Fruit fly (Drosophila melanogaster): Measurements from ENCODE around the gene Nf-YA.

Gene Nf-YA

dm6 chr3L:9466595-9466994 is 24.5 kb upstream of the Nf-YA start:
- no peak for TF ChIP-seq insv (optimal IDR thresholded peaks at IDR 0.05)
- no peak for TF ChIP-seq ttk (optimal IDR thresholded peaks at IDR 0.05)
- no peak for TF ChIP-seq psq (optimal IDR thresholded peaks at IDR 0.05)
- TF ChIP-seq Sin3A (optimal IDR thresholded peaks at IDR 0.05): no peak
- TF ChIP-seq h (optimal IDR thresholded peaks at IDR 0.05): no peak
- no peak for TF ChIP-seq Myc (optimal IDR thresholded peaks at IDR 0.05)

- TF ChIP-seq Myc (optimal IDR thresholded peaks at IDR 0.05) (no peak), ttk (optimal IDR thresholded peaks at IDR 0.05) (no peak), h (optimal IDR thresholded peaks at IDR 0.05) (no peak), Sin3A (optimal IDR thresholded peaks at IDR 0.05) (no peak), insv (optimal IDR thresholded peaks at IDR 0.05) (no peak), psq (optimal IDR thresholded peaks at IDR 0.05) (no peak)
Measured at dm6 chr3L:9465652-9466244, 23.7 kb upstream of the Nf-YA start.

- TF ChIP-seq h (optimal IDR thresholded peaks at IDR 0.05) (no peak), insv (optimal IDR thresholded peaks at IDR 0.05) (no peak), ttk (optimal IDR thresholded peaks at IDR 0.05) (no peak), psq (optimal IDR thresholded peaks at IDR 0.05) (no peak)
Measured at dm6 chr3L:9462794-9463193, 20.7 kb upstream of the Nf-YA start.

dm6 chr3L:9462247-9462769 is 20.2 kb upstream of the Nf-YA start:
- TF ChIP-seq Myc (optimal IDR thresholded peaks at IDR 0.05) (no peak), psq (optimal IDR thresholded peaks at IDR 0.05) (no peak)

dm6 chr3L:9461670-9462246 is 19.7 kb upstream of the Nf-YA start:
- TF ChIP-seq psq (optimal IDR thresholded peaks at IDR 0.05): no peak

dm6 chr3L:9460775-9461491 is 18.9 kb upstream of the Nf-YA start, which contains the start of the genes CG3434 and CG44838:
Gene CG3434, minus strand, starts transcription at chr3L:9460799.
Gene CG44838, plus strand, starts transcription at chr3L:9461050.
- TF ChIP-seq ttk (optimal IDR thresholded peaks at IDR 0.05): no peak
- no peak for TF ChIP-seq insv (optimal IDR thresholded peaks at IDR 0.05)
- TF ChIP-seq Myc (optimal IDR thresholded peaks at IDR 0.05): no peak
- no peak for TF ChIP-seq psq (optimal IDR thresholded peaks at IDR 0.05)
- no peak for TF ChIP-seq Sin3A (optimal IDR thresholded peaks at IDR 0.05)

dm6 chr3L:9457619-9458092 is 15.6 kb upstream of the Nf-YA start, which contains the start of gene CG3437:
Gene CG3437, minus strand, starts transcription at chr3L:9457669.
- TF ChIP-seq insv (optimal IDR thresholded peaks at IDR 0.05) (no peak), Sin3A (optimal IDR thresholded peaks at IDR 0.05) (no peak), psq (optimal IDR thresholded peaks at IDR 0.05) (no peak), Myc (optimal IDR thresholded peaks at IDR 0.05) (no peak), h (optimal IDR thresholded peaks at IDR 0.05) (no peak), ttk (optimal IDR thresholded peaks at IDR 0.05) (no peak)

- no peak for TF ChIP-seq Myc (optimal IDR thresholded peaks at IDR 0.05)
- TF ChIP-seq h (optimal IDR thresholded peaks at IDR 0.05): no peak
Measured at dm6 chr3L:9456389-9456788, 14.3 kb upstream of the Nf-YA start.

dm6 chr3L:9455819-9456388 is 13.8 kb upstream of the Nf-YA start, which contains the start of the genes phol and CG3552:
Gene phol, minus strand, starts transcription at chr3L:9456281.
Gene CG3552, plus strand, starts transcription at chr3L:9456318.
- TF ChIP-seq Sin3A (optimal IDR thresholded peaks at IDR 0.05) (no peak), psq (optimal IDR thresholded peaks at IDR 0.05) (no peak), h (optimal IDR thresholded peaks at IDR 0.05) (no peak), insv (optimal IDR thresholded peaks at IDR 0.05) (no peak), ttk (optimal IDR thresholded peaks at IDR 0.05) (no peak), Myc (optimal IDR thresholded peaks at IDR 0.05) (no peak)

dm6 chr3L:9452422-9452821 is 10.4 kb upstream of the Nf-YA start:
- TF ChIP-seq insv (optimal IDR thresholded peaks at IDR 0.05) (no peak), ttk (optimal IDR thresholded peaks at IDR 0.05) (no peak), Sin3A (optimal IDR thresholded peaks at IDR 0.05) (no peak), Myc (optimal IDR thresholded peaks at IDR 0.05) (no peak), h (optimal IDR thresholded peaks at IDR 0.05) (no peak), psq (optimal IDR thresholded peaks at IDR 0.05) (no peak)

dm6 chr3L:9451522-9452118 is 9.6 kb upstream of the Nf-YA start, which contains the start of the genes CG3448 and ghi:
Gene CG3448, minus strand, starts transcription at chr3L:9451572.
Gene ghi, plus strand, starts transcription at chr3L:9451876.
- TF ChIP-seq ttk (optimal IDR thresholded peaks at IDR 0.05): no peak
- TF ChIP-seq insv (optimal IDR thresholded peaks at IDR 0.05): no peak
- TF ChIP-seq psq (optimal IDR thresholded peaks at IDR 0.05): no peak
- no peak for TF ChIP-seq h (optimal IDR thresholded peaks at IDR 0.05)
- TF ChIP-seq Sin3A (optimal IDR thresholded peaks at IDR 0.05): no peak
- TF ChIP-seq Myc (optimal IDR thresholded peaks at IDR 0.05): no peak

- no peak for TF ChIP-seq insv (optimal IDR thresholded peaks at IDR 0.05)
- no peak for TF ChIP-seq Myc (optimal IDR thresholded peaks at IDR 0.05)
- no peak for TF ChIP-seq Sin3A (optimal IDR thresholded peaks at IDR 0.05)
- TF ChIP-seq h (optimal IDR thresholded peaks at IDR 0.05): no peak
- no peak for TF ChIP-seq psq (optimal IDR thresholded peaks at IDR 0.05)
- no peak for TF ChIP-seq ttk (optimal IDR thresholded peaks at IDR 0.05)
Measured at dm6 chr3L:9447239-9447777, 5.2 kb upstream of the Nf-YA start.

Measured in Kc167 (cell line).